Worm (Caenorhabditis elegans): Measurements from ENCODE around the gene C06A12.3.

- TF ChIP-seq F13H6.1 (tag; optimal IDR thresholded peaks at IDR 0.05), result no peak
- no peak for TF ChIP-seq unc-42 (tag; optimal IDR thresholded peaks at IDR 0.05)
- TF ChIP-seq pax-1 (tag; optimal IDR thresholded peaks at IDR 0.05), result no peak
- no peak for TF ChIP-seq nfya-1 (tag; optimal IDR thresholded peaks at IDR 0.05)
These were observed 42.6 kb downstream of the C06A12.3 start, which contains the start of gene F11E6.4 for ce11 chrIV:17470096-17470602.

Data from whole organism, late embryonic.